Fruit fly (Drosophila melanogaster) whole organism, adult: Measurements from ENCODE around the gene Lip2.

Experiments used
- CG11617 ChIP-seq: fragments of 200-800 bp; sonication (Bioruptor generic); optimal IDR thresholded peaks from 2 replicates; lab custom pipeline; 2017; ENCODE audit warnings: mild to moderate bottlenecking, missing biosample characterization, missing genetic modification reagents, missing genetic modification characterization
- CG12768 ChIP-seq: fragments of 200-800 bp; sonication (Bioruptor generic); optimal IDR thresholded peaks from 2 replicates; lab custom pipeline; 2017; ENCODE audit warnings: missing biosample characterization, missing genetic modification characterization, mild to moderate bottlenecking, moderate library complexity, missing genetic modification reagents
- CG14711 ChIP-seq: fragments of 200-800 bp; sonication (Bioruptor generic); optimal IDR thresholded peaks from 2 replicates; lab custom pipeline; 2018; ENCODE audit warnings: missing biosample characterization, mild to moderate bottlenecking, missing genetic modification characterization, moderate library complexity
- CG1620 ChIP-seq: fragments of 200-800 bp; sonication (Bioruptor generic); optimal IDR thresholded peaks from 2 replicates; lab custom pipeline; 2016; ENCODE audit warnings: missing biosample characterization, missing genetic modification characterization
- CG33017 ChIP-seq: fragments of 200-800 bp; sonication (Bioruptor generic); optimal IDR thresholded peaks from 2 replicates; lab custom pipeline; 2018; ENCODE audit warnings: missing biosample characterization, mild to moderate bottlenecking, missing genetic modification characterization, moderate library complexity
- CG5204 ChIP-seq: fragments of 200-800 bp; sonication (Bioruptor generic); optimal IDR thresholded peaks from 2 replicates; lab custom pipeline; 2016; ENCODE audit warnings: missing biosample characterization, missing genetic modification characterization
- CG7045 ChIP-seq: fragments of 200-800 bp; sonication (Bioruptor generic); optimal IDR thresholded peaks from 2 replicates; lab custom pipeline; 2017; ENCODE audit warnings: missing biosample characterization, mild to moderate bottlenecking, missing genetic modification characterization
- CG7101 ChIP-seq: fragments of 200-800 bp; sonication (Bioruptor generic); optimal IDR thresholded peaks from 2 replicates; lab custom pipeline; 2018; ENCODE audit warnings: missing biosample characterization, mild to moderate bottlenecking, missing genetic modification characterization, moderate library complexity
- Clk ChIP-seq: fragments of 200-800 bp; sonication (Bioruptor generic); optimal IDR thresholded peaks from 2 replicates; lab custom pipeline; 2017; ENCODE audit warnings: missing biosample characterization, missing genetic modification characterization
- Crg-1 ChIP-seq: fragments of 200-800 bp; sonication (Bioruptor generic); optimal IDR thresholded peaks from 2 replicates; lab custom pipeline; 2016; ENCODE audit warnings: missing biosample characterization, missing genetic modification characterization
- Hr96 ChIP-seq: fragments of 200-800 bp; sonication (Bioruptor generic); optimal IDR thresholded peaks from 2 replicates; lab custom pipeline; 2016; ENCODE audit warnings: missing biosample characterization, missing genetic modification characterization
- Mnt ChIP-seq: fragments of 200-800 bp; sonication (Bioruptor generic); optimal IDR thresholded peaks from 2 replicates; lab custom pipeline; 2016; ENCODE audit warnings: missing biosample characterization, mild to moderate bottlenecking, missing genetic modification characterization
- bab1 ChIP-seq: fragments of 200-800 bp; sonication (Bioruptor generic); optimal IDR thresholded peaks from 3 replicates; lab custom pipeline; 2019; ENCODE audit warnings: missing biosample characterization, mild to moderate bottlenecking, missing genetic modification characterization, moderate library complexity
- cic ChIP-seq: fragments of 200-800 bp; sonication (Bioruptor generic); optimal IDR thresholded peaks from 2 replicates; lab custom pipeline; 2017; ENCODE audit warnings: missing biosample characterization, mild to moderate bottlenecking, missing genetic modification characterization, moderate library complexity
- cnc ChIP-seq, 2 experiments: fragments of >200 bp; optimal IDR thresholded peaks; 2 replicates each; lab custom pipeline; 2017
- kay ChIP-seq: fragments of 200-800 bp; sonication (Bioruptor generic); peaks from one replicate; lab custom pipeline; 2016; ENCODE audit warnings: missing biosample characterization, missing genetic modification characterization, borderline replicate concordance
- ovo ChIP-seq: fragments of 200-800 bp; sonication (Bioruptor generic); optimal IDR thresholded peaks from 2 replicates; lab custom pipeline; 2016; ENCODE audit warnings: missing biosample characterization, missing genetic modification characterization
- pad ChIP-seq: fragments of 200-800 bp; sonication (Bioruptor generic); optimal IDR thresholded peaks from 3 replicates; lab custom pipeline; 2017; ENCODE audit warnings: missing biosample characterization, missing genetic modification characterization, mild to moderate bottlenecking, moderate library complexity, missing genetic modification reagents
- tj ChIP-seq: fragments of 200-800 bp; sonication (Bioruptor generic); optimal IDR thresholded peaks from 3 replicates; lab custom pipeline; 2017; ENCODE audit warnings: missing biosample characterization, mild to moderate bottlenecking, missing genetic modification characterization, moderate library complexity
- toe ChIP-seq: fragments of 200-800 bp; sonication (Bioruptor generic); optimal IDR thresholded peaks from 2 replicates; lab custom pipeline; 2016; ENCODE audit warnings: missing biosample characterization, missing genetic modification characterization

Gene Lip2

dm6 chr2L:10679568-10679967 is 29.7 kb downstream of the Lip2 start:
- TF ChIP-seq Mnt = no peak
- TF ChIP-seq kay (GFP tag; lab: Kevin White, UChicago) = peak; percentile 73
- no peak for TF ChIP-seq CG12768 (GFP tag; lab: Kevin White, UChicago)

dm6 chr2L:10677715-10678088 is 31.6 kb downstream of the Lip2 start:
- TF ChIP-seq CG14711 (tag; lab: Kevin White, UChicago) (no peak), bab1 (no peak), CG11617 (GFP tag; lab: Kevin White, UChicago) (no peak), Mnt (no peak), CG7101 (no peak), tj (GFP tag; lab: Kevin White, UChicago) (no peak), cnc (optimal IDR thresholded peaks at IDR 0.05; lab: Kevin White, UChicago) (no peak), pad (GFP tag; lab: Kevin White, UChicago) (no peak), CG1620 (no peak), cic (GFP tag; lab: Kevin White, UChicago) (no peak), Hr96 (GFP tag; lab: Kevin White, UChicago) (no peak), kay (GFP tag; lab: Kevin White, UChicago) (no peak), Crg-1 (GFP tag; lab: Kevin White, UChicago) (no peak), CG5204 (GFP tag; lab: Kevin White, UChicago) (no peak), Clk (GFP tag; lab: Kevin White, UChicago) (no peak), toe (GFP tag; lab: Kevin White, UChicago) (no peak), CG12768 (GFP tag; lab: Kevin White, UChicago) (no peak)

dm6 chr2L:10676933-10677714 is 32.1 kb downstream of the Lip2 start, which contains the start of gene CG17104:
Gene CG17104 (plus strand): TSS chr2L:10677198.
- no peak for TF ChIP-seq CG1620
- TF ChIP-seq cic (GFP tag; lab: Kevin White, UChicago) = no peak
- no peak for TF ChIP-seq pad (GFP tag; lab: Kevin White, UChicago)
- TF ChIP-seq Hr96 (GFP tag; lab: Kevin White, UChicago) = no peak
- TF ChIP-seq Mnt = no peak
- TF ChIP-seq kay (GFP tag; lab: Kevin White, UChicago) = no peak
- TF ChIP-seq CG33017 (tag; lab: Kevin White, UChicago) = no peak
- TF ChIP-seq CG14711 (tag; lab: Kevin White, UChicago) = no peak
- no peak for TF ChIP-seq Crg-1 (GFP tag; lab: Kevin White, UChicago)
- no peak for TF ChIP-seq ovo (GFP tag; lab: Kevin White, UChicago)
- no peak for TF ChIP-seq CG12768 (GFP tag; lab: Kevin White, UChicago)
- no peak for TF ChIP-seq Clk (GFP tag; lab: Kevin White, UChicago)
- no peak for TF ChIP-seq CG5204 (GFP tag; lab: Kevin White, UChicago)
- no peak for TF ChIP-seq CG7101
- no peak for TF ChIP-seq bab1
- no peak for TF ChIP-seq CG7045
- no peak for TF ChIP-seq CG11617 (GFP tag; lab: Kevin White, UChicago)

- TF ChIP-seq CG14711 (tag; lab: Kevin White, UChicago) = no peak
- TF ChIP-seq Crg-1 (GFP tag; lab: Kevin White, UChicago) = no peak
- no peak for TF ChIP-seq bab1
- no peak for TF ChIP-seq pad (GFP tag; lab: Kevin White, UChicago)
- no peak for TF ChIP-seq Hr96 (GFP tag; lab: Kevin White, UChicago)
- TF ChIP-seq CG33017 (tag; lab: Kevin White, UChicago) = no peak
- no peak for TF ChIP-seq ovo (GFP tag; lab: Kevin White, UChicago)
- TF ChIP-seq cnc (optimal IDR thresholded peaks at IDR 0.05; lab: Kevin White, UChicago) = no peak
- TF ChIP-seq CG7101 = no peak
- no peak for TF ChIP-seq CG7045
Measured at dm6 chr2L:10672989-10673388, 36.3 kb downstream of the Lip2 start.

DNA sequence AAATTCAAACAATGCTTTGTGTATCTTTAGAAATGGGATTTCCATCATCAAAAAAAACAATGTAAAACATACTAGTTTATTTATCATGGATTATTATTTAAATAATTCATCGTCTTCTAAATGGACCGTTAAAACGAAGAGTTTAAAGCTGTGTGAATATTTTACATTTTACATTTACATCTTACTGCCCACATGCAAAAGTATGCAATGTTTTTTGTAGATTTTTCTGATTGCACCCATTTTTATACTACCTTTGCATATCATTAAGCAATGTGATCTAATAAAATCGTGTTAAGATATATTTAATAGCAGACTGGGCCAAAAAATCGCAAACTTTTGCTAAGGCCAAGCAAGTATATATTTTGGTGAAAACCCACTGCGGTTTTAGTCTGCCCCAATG is 37.7 kb downstream of the Lip2 start:
- TF ChIP-seq CG7045 (no peak), CG12768 (GFP tag; lab: Kevin White, UChicago) (no peak), CG1620 (no peak), cic (GFP tag; lab: Kevin White, UChicago) (no peak), bab1 (no peak), CG7101 (no peak), Mnt (no peak), pad (GFP tag; lab: Kevin White, UChicago) (no peak), tj (GFP tag; lab: Kevin White, UChicago) (no peak), CG14711 (tag; lab: Kevin White, UChicago) (no peak), toe (GFP tag; lab: Kevin White, UChicago) (no peak), CG33017 (tag; lab: Kevin White, UChicago) (no peak), CG11617 (GFP tag; lab: Kevin White, UChicago) (no peak), Crg-1 (GFP tag; lab: Kevin White, UChicago) (no peak), CG5204 (GFP tag; lab: Kevin White, UChicago) (no peak)

dm6 chr2L:10665603-10666002 is 43.6 kb downstream of the Lip2 start:
- TF ChIP-seq cic (GFP tag; lab: Kevin White, UChicago) = no peak
- TF ChIP-seq Crg-1 (GFP tag; lab: Kevin White, UChicago) = no peak
- no peak for TF ChIP-seq bab1
- no peak for TF ChIP-seq kay (GFP tag; lab: Kevin White, UChicago)
- no peak for TF ChIP-seq Hr96 (GFP tag; lab: Kevin White, UChicago)
- TF ChIP-seq CG12768 (GFP tag; lab: Kevin White, UChicago) = no peak
- no peak for TF ChIP-seq ovo (GFP tag; lab: Kevin White, UChicago)
- TF ChIP-seq Clk (GFP tag; lab: Kevin White, UChicago) = no peak
- no peak for TF ChIP-seq cnc (optimal IDR thresholded peaks at IDR 0.05; lab: Kevin White, UChicago)
- TF ChIP-seq tj (GFP tag; lab: Kevin White, UChicago) = no peak
- TF ChIP-seq CG7101 = no peak
- no peak for TF ChIP-seq CG14711 (tag; lab: Kevin White, UChicago)
- no peak for TF ChIP-seq CG11617 (GFP tag; lab: Kevin White, UChicago)
- no peak for TF ChIP-seq CG5204 (GFP tag; lab: Kevin White, UChicago)
- TF ChIP-seq CG33017 (tag; lab: Kevin White, UChicago) = no peak
- no peak for TF ChIP-seq toe (GFP tag; lab: Kevin White, UChicago)
- TF ChIP-seq CG7045 = no peak
- TF ChIP-seq CG1620 = no peak
